3 fruit fly cellular contexts compared by ENCODE assay signal in genomic region chr2L:4650752-4651453, dm6.
TF ChIP-seq lines count a peak whose summit lies in the region.

Gene CG3355, plus strand, starts transcription at chr2L:4651403.

TF ChIP-seq in whole organism, prepupa, 60 proteins besides CTCF, POLR2A, EP300 and RAD21 (continues in another document):
- no peak for TF ChIP-seq CG16779 (tag; optimal IDR thresholded peaks at IDR 0.05; lab: Kevin White, UChicago)
- peak; percentile 20 for TF ChIP-seq Smox (GFP tag; optimal IDR thresholded peaks at IDR 0.05; lab: Kevin White, UChicago)
- no peak for TF ChIP-seq CG11294 (GFP tag; IDR thresholded peaks at IDR 0.05; lab: Robert Waterston, UW)
- TF ChIP-seq Eip78C (GFP tag; lab: Kevin White, UChicago) = peak; percentile 67
- no peak for TF ChIP-seq CG32006 (GFP tag; optimal IDR thresholded peaks at IDR 0.05; lab: Kevin White, UChicago)
- TF ChIP-seq CG4318 (GFP tag; optimal IDR thresholded peaks at IDR 0.05; lab: Kevin White, UChicago) = no peak
- TF ChIP-seq dsx (GFP tag; optimal IDR thresholded peaks at IDR 0.05; lab: Kevin White, UChicago; ENCODE audit: poor library complexity, severe bottlenecking) = no peak
- no peak for TF ChIP-seq CG8632 (GFP tag; optimal IDR thresholded peaks at IDR 0.05; lab: Kevin White, UChicago)
- peak; percentile 18 for TF ChIP-seq topi (GFP tag; optimal IDR thresholded peaks at IDR 0.05; lab: Kevin White, UChicago)
- TF ChIP-seq esn (GFP tag; optimal IDR thresholded peaks at IDR 0.05; lab: Kevin White, UChicago) = peak; percentile 52
- no peak for TF ChIP-seq Lpt (GFP tag; optimal IDR thresholded peaks at IDR 0.05; lab: Kevin White, UChicago)
- no peak for TF ChIP-seq fd59A (GFP tag; optimal IDR thresholded peaks at IDR 0.05; lab: Kevin White, UChicago)
- TF ChIP-seq Eip75B (GFP tag; optimal IDR thresholded peaks at IDR 0.05; lab: Kevin White, UChicago) = no peak
- TF ChIP-seq Blimp-1 (GFP tag; optimal IDR thresholded peaks at IDR 0.05; lab: Kevin White, UChicago) = peak; percentile 21
- no peak for TF ChIP-seq CG8119 (GFP tag; IDR thresholded peaks at IDR 0.05; lab: Robert Waterston, UW)
- TF ChIP-seq OdsH (GFP tag; optimal IDR thresholded peaks at IDR 0.05; lab: Kevin White, UChicago) = no peak
- peak; percentile 29 for TF ChIP-seq CG31627 (GFP tag; optimal IDR thresholded peaks at IDR 0.05; lab: Kevin White, UChicago)
- TF ChIP-seq Hr39 (GFP tag; optimal IDR thresholded peaks at IDR 0.05; lab: Kevin White, UChicago) = peak; percentile 40
- no peak for TF ChIP-seq achi (GFP tag; optimal IDR thresholded peaks at IDR 0.05; lab: Kevin White, UChicago)
- TF ChIP-seq CG11902 (GFP tag; optimal IDR thresholded peaks at IDR 0.05; lab: Kevin White, UChicago) = peak; percentile 2
- no peak for TF ChIP-seq net (GFP tag; optimal IDR thresholded peaks at IDR 0.05; lab: Kevin White, UChicago)
- no peak for TF ChIP-seq CG7368 (GFP tag; optimal IDR thresholded peaks at IDR 0.05; lab: Kevin White, UChicago)
- TF ChIP-seq CG6276 (GFP tag; optimal IDR thresholded peaks at IDR 0.05; lab: Kevin White, UChicago) = no peak
- peak; percentile 13 for TF ChIP-seq Sox102F (GFP tag; optimal IDR thresholded peaks at IDR 0.05; lab: Kevin White, UChicago)
- TF ChIP-seq fkh (GFP tag; optimal IDR thresholded peaks at IDR 0.05; lab: Kevin White, UChicago) = no peak
- TF ChIP-seq CG3919 (GFP tag; optimal IDR thresholded peaks at IDR 0.05; lab: Kevin White, UChicago) = peak; percentile 0
- TF ChIP-seq lz (GFP tag; optimal IDR thresholded peaks at IDR 0.05; lab: Kevin White, UChicago) = peak; percentile 23
- TF ChIP-seq Met (GFP tag; optimal IDR thresholded peaks at IDR 0.05; lab: Kevin White, UChicago) = peak; percentile 20
- TF ChIP-seq cyc (GFP tag; optimal IDR thresholded peaks at IDR 0.05; lab: Kevin White, UChicago) = peak; percentile 10
- TF ChIP-seq acj6 (GFP tag; optimal IDR thresholded peaks at IDR 0.05; lab: Kevin White, UChicago) = no peak
- TF ChIP-seq Ets96B (tag; optimal IDR thresholded peaks at IDR 0.05; lab: Kevin White, UChicago) = no peak
- no peak for TF ChIP-seq ss (GFP tag; optimal IDR thresholded peaks at IDR 0.05; lab: Kevin White, UChicago)

TF ChIP-seq in whole organism, pupa, 21 proteins besides CTCF, POLR2A, EP300 and RAD21:
- no peak for TF ChIP-seq CG17806 (tag; optimal IDR thresholded peaks at IDR 0.05; lab: Kevin White, UChicago)
- no peak for TF ChIP-seq CG12605 (GFP tag; IDR thresholded peaks at IDR 0.05; lab: Robert Waterston, UW)
- peak; percentile 26 for TF ChIP-seq Snoo (tag; optimal IDR thresholded peaks at IDR 0.05; lab: Kevin White, UChicago)

TF ChIP-seq in whole organism, wandering third instar larva, 38 proteins besides CTCF, POLR2A, EP300 and RAD21:
- TF ChIP-seq psq (GFP tag; optimal IDR thresholded peaks at IDR 0.05; lab: Kevin White, UChicago) (peak; percentile 17), Dfd (GFP tag; optimal IDR thresholded peaks at IDR 0.05; lab: Kevin White, UChicago) (no peak), CG9705 (GFP tag; optimal IDR thresholded peaks at IDR 0.05; lab: Kevin White, UChicago) (no peak), Myc (optimal IDR thresholded peaks at IDR 0.05; lab: Kevin White, UChicago) (no peak), woc (GFP tag; optimal IDR thresholded peaks at IDR 0.05; lab: Kevin White, UChicago) (no peak)
